Worm (Caenorhabditis elegans) whole organism, early embryonic: Measurements from ENCODE around the gene pck-1.

Experiments
- aly-1 ChIP-seq: sonication (generic microtip); optimal IDR thresholded peaks from 2 replicates; lab custom pipeline; 2016; ENCODE audit warnings: missing genetic modification characterization, missing compliant biosample characterization
- ama-1 ChIP-seq: fragments of 150-350 bp; optimal IDR thresholded peaks from 2 replicates; lab custom pipeline; 2014
- ceh-13 ChIP-seq: fragments of 200-800 bp; sonication (Bioruptor generic); optimal IDR thresholded peaks from 2 replicates; lab custom pipeline; 2018; ENCODE audit warnings: mild to moderate bottlenecking, missing genetic modification characterization, missing compliant biosample characterization
- ceh-36 ChIP-seq: sonication (generic microtip); optimal IDR thresholded peaks from 2 replicates; lab custom pipeline; 2016; ENCODE audit warnings: missing genetic modification characterization, inconsistent platforms, missing compliant biosample characterization
- ets-7 ChIP-seq: sonication (generic microtip); optimal IDR thresholded peaks from 2 replicates; lab custom pipeline; 2016; ENCODE audit warnings: missing genotype, missing genetic modification characterization, missing compliant biosample characterization
- flt-1 ChIP-seq: fragments of 200-800 bp; sonication (Bioruptor generic); IDR thresholded peaks from 2 replicates; pipeline ENCODE4 v1.3.6; 2022; ENCODE audit warnings: missing genetic modification characterization, missing compliant biosample characterization
- hmbx-1 ChIP-seq: sonication (generic microtip); optimal IDR thresholded peaks from 2 replicates; lab custom pipeline; 2016; ENCODE audit warnings: mild to moderate bottlenecking, missing genetic modification characterization, missing compliant biosample characterization
- hnd-1 ChIP-seq: sonication (generic microtip); optimal IDR thresholded peaks from 2 replicates; lab custom pipeline; 2016; ENCODE audit warnings: missing genetic modification characterization, missing compliant biosample characterization
- scrt-1 ChIP-seq: fragments of 200-800 bp; sonication (Bioruptor generic); IDR thresholded peaks from 2 replicates; pipeline ENCODE4 v1.3.6; 2022; ENCODE audit warnings: missing genetic modification characterization, missing compliant biosample characterization
- sea-1 ChIP-seq: fragments of 200-800 bp; sonication (Bioruptor generic); conservative IDR thresholded peaks from 2 replicates; pipeline ENCODE4 v1.3.6; 2022; ENCODE audit warnings: missing genetic modification characterization, missing compliant biosample characterization
- tbx-11 ChIP-seq: fragments of 200-800 bp; sonication (Bioruptor generic); IDR thresholded peaks from 2 replicates; pipeline ENCODE4 v1.3.6; 2022; ENCODE audit warnings: missing genetic modification characterization, missing compliant biosample characterization
- tbx-37 ChIP-seq: fragments of 200-800 bp; sonication (Bioruptor generic); conservative IDR thresholded peaks from 2 replicates; pipeline ENCODE4 v1.3.6; 2022; ENCODE audit warnings: missing genetic modification reagents, missing genetic modification characterization, missing compliant biosample characterization
- tra-4 ChIP-seq: sonication (generic microtip); optimal IDR thresholded peaks from 2 replicates; lab custom pipeline; 2017; ENCODE audit warnings: missing genetic modification characterization, missing compliant biosample characterization

ce11 chrIII:16797-17196 is 49.3 kb downstream of the pck-1 start:
- TF ChIP-seq ama-1 (lab: Kevin White, UChicago) (no peak), hmbx-1 (no peak), sea-1 (GFP tag; lab: Robert Waterston, UW) (no peak), aly-1 (tag; lab: Kevin White, UChicago) (no peak), tbx-37 (no peak), hnd-1 (no peak), tra-4 (tag; lab: Kevin White, UChicago) (no peak), ceh-13 (GFP tag; lab: Kevin White, UChicago) (no peak), ets-7 (tag; lab: Kevin White, UChicago) (no peak), flt-1 (no peak), scrt-1 (GFP tag; lab: Robert Waterston, UW) (no peak), tbx-11 (no peak), ceh-36 (tag; lab: Kevin White, UChicago) (no peak)
